Worm (Caenorhabditis elegans): ENCODE results near the gene C07B5.4.

Gene C07B5.4

DNA sequence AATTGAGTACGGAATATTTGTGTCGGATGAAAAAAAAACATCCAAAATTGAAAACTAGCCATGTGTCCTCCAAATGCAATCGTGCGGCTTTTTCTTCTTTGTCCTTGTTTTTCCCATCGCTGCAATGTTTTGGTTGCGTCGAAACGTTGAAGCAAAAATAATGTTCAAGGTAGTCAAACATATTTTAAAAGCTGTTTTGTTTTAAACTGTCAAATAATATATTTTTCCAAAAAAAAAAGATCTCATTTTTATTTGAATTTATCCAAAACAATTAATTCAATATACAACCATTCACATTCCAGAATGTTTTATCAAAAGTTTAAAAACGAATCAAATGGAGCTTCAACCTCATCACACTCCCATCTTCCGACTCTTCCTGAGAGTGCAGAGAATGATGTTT, 10.7 kb upstream of the C07B5.4 start, which contains the start of gene C07B5.6:
C07B5.6 (plus strand) TSS at position 301 of the 400 bp plus-strand sequence.
- no peak for TF ChIP-seq ham-2 (GFP tag; optimal IDR thresholded peaks at IDR 0.05)
- TF ChIP-seq hlh-1 (tag; optimal IDR thresholded peaks at IDR 0.05), result no peak
- no peak for TF ChIP-seq nhr-76 (tag; optimal IDR thresholded peaks at IDR 0.05)
- TF ChIP-seq lin-13 (tag; optimal IDR thresholded peaks at IDR 0.05), result no peak
- no peak for TF ChIP-seq ceh-83 (GFP tag; optimal IDR thresholded peaks at IDR 0.05)
- TF ChIP-seq ces-1 (GFP tag; optimal IDR thresholded peaks at IDR 0.05), result no peak
- TF ChIP-seq ceh-43 (GFP tag; optimal IDR thresholded peaks at IDR 0.05), result no peak
- no peak for TF ChIP-seq nhr-237 (tag; optimal IDR thresholded peaks at IDR 0.05)
- TF ChIP-seq pha-4 (tag; optimal IDR thresholded peaks at IDR 0.05), result no peak
- no peak for TF ChIP-seq lin-32 (GFP tag; optimal IDR thresholded peaks at IDR 0.05)
- no peak for TF ChIP-seq tbx-8 (GFP tag; optimal IDR thresholded peaks at IDR 0.05)
- no peak for TF ChIP-seq lsy-2 (tag; optimal IDR thresholded peaks at IDR 0.05)
- no peak for TF ChIP-seq nhr-12 (tag; optimal IDR thresholded peaks at IDR 0.05)
- no peak for TF ChIP-seq mab-5 (tag; optimal IDR thresholded peaks at IDR 0.05)
- no peak for TF ChIP-seq mep-1 (tag; optimal IDR thresholded peaks at IDR 0.05)
- TF ChIP-seq unc-62 (GFP tag; optimal IDR thresholded peaks at IDR 0.05), result no peak
- TF ChIP-seq flh-1 (GFP tag; optimal IDR thresholded peaks at IDR 0.05), result no peak
- no peak for TF ChIP-seq drap-1 (GFP tag; optimal IDR thresholded peaks at IDR 0.05)

DNA sequence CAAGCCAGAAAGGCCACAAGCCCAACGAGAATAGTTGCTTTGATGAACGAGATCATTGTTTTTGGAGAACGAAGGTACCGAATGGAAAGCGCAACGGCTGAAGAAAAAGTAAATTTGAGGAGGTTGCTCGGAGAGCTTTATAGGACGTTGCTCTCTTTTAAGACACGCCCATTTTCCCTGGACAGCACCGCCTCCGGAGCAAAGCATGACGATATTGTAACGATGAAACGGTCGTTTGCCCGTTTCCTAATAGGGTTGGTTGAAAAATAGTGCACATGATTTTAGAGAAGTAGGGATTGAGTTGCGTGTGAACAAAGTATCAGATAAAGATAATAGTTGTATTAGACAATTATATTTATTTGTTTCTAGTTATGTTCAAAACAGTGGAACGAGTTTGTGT, 6.3 kb upstream of the C07B5.4 start, which contains the start of gene C07B5.3:
C07B5.3 (minus strand) TSS at position 101 of the 400 bp plus-strand sequence.
- TF ChIP-seq ceh-43 (GFP tag; optimal IDR thresholded peaks at IDR 0.05) (no peak), pha-4 (tag; optimal IDR thresholded peaks at IDR 0.05) (no peak), elt-1 (tag; optimal IDR thresholded peaks at IDR 0.05; ENCODE audit: borderline replicate concordance, insufficient read depth) (no peak), ces-1 (GFP tag; optimal IDR thresholded peaks at IDR 0.05) (no peak), lsy-2 (tag; optimal IDR thresholded peaks at IDR 0.05) (no peak), drap-1 (GFP tag; optimal IDR thresholded peaks at IDR 0.05) (no peak), hlh-1 (tag; optimal IDR thresholded peaks at IDR 0.05) (no peak), nhr-12 (tag; optimal IDR thresholded peaks at IDR 0.05) (no peak), nhr-76 (tag; optimal IDR thresholded peaks at IDR 0.05) (no peak), unc-62 (GFP tag; optimal IDR thresholded peaks at IDR 0.05) (no peak), zip-8 (tag; optimal IDR thresholded peaks at IDR 0.05) (no peak), lin-13 (tag; optimal IDR thresholded peaks at IDR 0.05) (no peak), unc-39 (tag; optimal IDR thresholded peaks at IDR 0.05) (no peak), unc-120 (tag; optimal IDR thresholded peaks at IDR 0.05; ENCODE audit: poor library complexity, severe bottlenecking) (no peak), bed-3 (GFP tag; optimal IDR thresholded peaks at IDR 0.05) (no peak), flh-1 (GFP tag; optimal IDR thresholded peaks at IDR 0.05) (no peak), lin-32 (GFP tag; optimal IDR thresholded peaks at IDR 0.05) (no peak), ztf-11 (tag; optimal IDR thresholded peaks at IDR 0.05) (no peak), ham-2 (GFP tag; optimal IDR thresholded peaks at IDR 0.05) (no peak)

DNA sequence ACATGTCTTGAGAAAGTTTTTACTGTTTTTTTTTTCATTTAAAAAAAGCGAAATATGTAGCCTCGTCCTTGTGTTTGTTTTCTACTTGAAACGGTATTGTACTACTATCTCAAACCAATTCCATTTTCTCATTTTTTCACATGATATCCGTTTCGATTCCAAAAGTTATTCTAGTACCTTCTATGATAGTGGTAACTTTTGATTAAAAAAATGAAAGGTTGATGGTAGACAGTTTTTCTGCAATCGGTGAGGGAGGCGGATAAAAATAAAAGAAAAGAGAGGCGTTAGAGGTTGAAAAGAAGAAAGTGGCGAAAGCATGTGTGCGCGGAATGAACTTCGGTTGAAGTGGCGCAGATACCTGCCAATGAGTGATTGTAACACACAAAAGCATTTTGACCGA, 1.6 kb upstream of the C07B5.4 start:
- no peak for TF ChIP-seq M03D4.4 (tag; optimal IDR thresholded peaks at IDR 0.05)
- no peak for TF ChIP-seq lin-13 (tag; optimal IDR thresholded peaks at IDR 0.05)
- no peak for TF ChIP-seq ham-2 (GFP tag; optimal IDR thresholded peaks at IDR 0.05)
- no peak for TF ChIP-seq unc-62 (GFP tag; optimal IDR thresholded peaks at IDR 0.05)
- TF ChIP-seq sem-2 (GFP tag; optimal IDR thresholded peaks at IDR 0.05), result no peak
- no peak for TF ChIP-seq mep-1 (tag; optimal IDR thresholded peaks at IDR 0.05)
- no peak for TF ChIP-seq mls-2 (tag; optimal IDR thresholded peaks at IDR 0.05)
- no peak for TF ChIP-seq blmp-1 (tag; optimal IDR thresholded peaks at IDR 0.05)
- no peak for TF ChIP-seq bed-3 (GFP tag; optimal IDR thresholded peaks at IDR 0.05)
- no peak for TF ChIP-seq unc-120 (tag; optimal IDR thresholded peaks at IDR 0.05; ENCODE audit: poor library complexity, severe bottlenecking)
- no peak for TF ChIP-seq lin-32 (GFP tag; optimal IDR thresholded peaks at IDR 0.05)
- no peak for TF ChIP-seq ceh-43 (GFP tag; optimal IDR thresholded peaks at IDR 0.05)
- TF ChIP-seq snpc-4 (tag; optimal IDR thresholded peaks at IDR 0.05), result no peak
- TF ChIP-seq tbx-8 (GFP tag; optimal IDR thresholded peaks at IDR 0.05), result no peak
- TF ChIP-seq flh-1 (GFP tag; optimal IDR thresholded peaks at IDR 0.05), result no peak
- TF ChIP-seq unc-39 (tag; optimal IDR thresholded peaks at IDR 0.05), result no peak

DNA sequence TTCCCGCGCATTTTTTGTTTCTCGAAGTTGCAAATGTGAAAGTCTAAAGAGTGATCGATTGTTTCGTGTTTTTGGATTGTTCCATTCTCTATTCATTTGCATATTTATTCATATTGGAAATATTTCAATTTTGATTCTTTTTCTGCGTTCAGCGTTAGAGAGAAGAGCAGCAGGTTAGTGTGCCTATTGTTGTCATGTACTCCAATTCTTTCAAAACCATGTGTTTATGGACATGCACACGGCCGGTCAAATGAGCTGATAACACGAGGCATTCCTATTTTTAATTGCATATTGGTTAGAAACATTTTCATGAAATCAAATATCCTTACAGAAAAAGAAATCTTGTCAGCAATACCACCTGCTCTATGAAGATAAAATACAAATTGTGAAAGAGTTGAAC, 2.2 kb downstream of the C07B5.4 start:
- TF ChIP-seq nhr-76 (tag; optimal IDR thresholded peaks at IDR 0.05), result no peak
- TF ChIP-seq tbx-8 (GFP tag; optimal IDR thresholded peaks at IDR 0.05), result no peak
- no peak for TF ChIP-seq lin-32 (GFP tag; optimal IDR thresholded peaks at IDR 0.05)
- no peak for TF ChIP-seq ceh-43 (GFP tag; optimal IDR thresholded peaks at IDR 0.05)
- no peak for TF ChIP-seq M03D4.4 (tag; optimal IDR thresholded peaks at IDR 0.05)
- TF ChIP-seq snpc-4 (tag; optimal IDR thresholded peaks at IDR 0.05), result no peak
- TF ChIP-seq nhr-2 (tag; optimal IDR thresholded peaks at IDR 0.05), result no peak
- TF ChIP-seq nhr-12 (tag; optimal IDR thresholded peaks at IDR 0.05), result no peak
- no peak for TF ChIP-seq drap-1 (GFP tag; optimal IDR thresholded peaks at IDR 0.05)
- TF ChIP-seq ces-1 (GFP tag; optimal IDR thresholded peaks at IDR 0.05), result no peak
- TF ChIP-seq lsy-2 (tag; optimal IDR thresholded peaks at IDR 0.05), result no peak
- TF ChIP-seq bed-3 (GFP tag; optimal IDR thresholded peaks at IDR 0.05), result no peak
